Worm (Caenorhabditis elegans) whole organism, early embryonic: ENCODE data around the gene T24H10.1.

ENCODE experiments used
- B0310.2 ChIP-seq: sonication (generic microtip); optimal IDR thresholded peaks from 2 replicates; lab custom pipeline; 2016; ENCODE audit warnings: mild to moderate bottlenecking, missing genetic modification characterization, missing compliant biosample characterization
- ama-1 ChIP-seq: fragments of 150-350 bp; optimal IDR thresholded peaks from 2 replicates; lab custom pipeline; 2014
- ceh-36 ChIP-seq: sonication (generic microtip); optimal IDR thresholded peaks from 2 replicates; lab custom pipeline; 2016; ENCODE audit warnings: missing genetic modification characterization, inconsistent platforms, missing compliant biosample characterization
- ets-7 ChIP-seq: sonication (generic microtip); optimal IDR thresholded peaks from 2 replicates; lab custom pipeline; 2016; ENCODE audit warnings: missing genotype, missing genetic modification characterization, missing compliant biosample characterization
- hmbx-1 ChIP-seq: sonication (generic microtip); optimal IDR thresholded peaks from 2 replicates; lab custom pipeline; 2016; ENCODE audit warnings: mild to moderate bottlenecking, missing genetic modification characterization, missing compliant biosample characterization
- hnd-1 ChIP-seq: sonication (generic microtip); optimal IDR thresholded peaks from 2 replicates; lab custom pipeline; 2016; ENCODE audit warnings: missing genetic modification characterization, missing compliant biosample characterization
- tbx-11 ChIP-seq: fragments of 200-800 bp; sonication (Bioruptor generic); IDR thresholded peaks from 2 replicates; pipeline ENCODE4 v1.3.6; 2022; ENCODE audit warnings: missing genetic modification characterization, missing compliant biosample characterization
- tbx-37 ChIP-seq: fragments of 200-800 bp; sonication (Bioruptor generic); conservative IDR thresholded peaks from 2 replicates; pipeline ENCODE4 v1.3.6; 2022; ENCODE audit warnings: missing genetic modification reagents, missing genetic modification characterization, missing compliant biosample characterization
- tra-4 ChIP-seq: sonication (generic microtip); optimal IDR thresholded peaks from 2 replicates; lab custom pipeline; 2017; ENCODE audit warnings: missing genetic modification characterization, missing compliant biosample characterization

DNA sequence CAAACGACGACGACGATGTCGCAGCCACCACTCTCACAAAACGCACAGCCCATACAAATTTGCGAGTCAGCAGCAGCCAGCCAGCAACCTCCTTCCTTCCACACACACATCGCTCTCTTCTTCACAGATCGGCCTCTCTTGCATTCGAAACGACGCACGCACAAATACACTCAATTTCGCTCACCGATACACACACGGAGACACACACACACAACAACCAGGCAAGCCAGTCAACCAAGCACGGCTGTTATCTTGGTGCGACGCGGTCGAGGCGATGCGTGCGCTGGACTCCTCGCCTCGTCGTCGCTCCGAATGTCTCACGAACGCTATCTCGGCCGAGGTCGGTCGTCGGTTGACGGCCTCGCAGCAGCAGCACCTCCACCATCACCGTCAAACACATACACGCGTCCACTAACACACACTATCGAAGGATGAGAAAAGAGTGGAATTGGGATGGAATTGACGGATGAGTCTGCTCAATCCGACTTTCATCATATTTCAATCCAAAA, 38.8 kb upstream of the T24H10.1 start:
- TF ChIP-seq tbx-11 (GFP tag; lab: Robert Waterston, UW) (no peak), hnd-1 (tag; lab: Kevin White, UChicago) (no peak), tra-4 (tag; lab: Kevin White, UChicago) (peak; percentile 19), ceh-36 (tag; lab: Kevin White, UChicago) (peak; percentile 56), ets-7 (tag; lab: Kevin White, UChicago) (no peak), B0310.2 (peak; percentile 51), hmbx-1 (tag; lab: Kevin White, UChicago) (no peak), tbx-37 (GFP tag; lab: Robert Waterston, UW) (no peak), ama-1 (lab: Kevin White, UChicago) (peak; percentile 21)
